Fruit fly (Drosophila melanogaster): Measurements from ENCODE around the gene Tb.

DNA sequence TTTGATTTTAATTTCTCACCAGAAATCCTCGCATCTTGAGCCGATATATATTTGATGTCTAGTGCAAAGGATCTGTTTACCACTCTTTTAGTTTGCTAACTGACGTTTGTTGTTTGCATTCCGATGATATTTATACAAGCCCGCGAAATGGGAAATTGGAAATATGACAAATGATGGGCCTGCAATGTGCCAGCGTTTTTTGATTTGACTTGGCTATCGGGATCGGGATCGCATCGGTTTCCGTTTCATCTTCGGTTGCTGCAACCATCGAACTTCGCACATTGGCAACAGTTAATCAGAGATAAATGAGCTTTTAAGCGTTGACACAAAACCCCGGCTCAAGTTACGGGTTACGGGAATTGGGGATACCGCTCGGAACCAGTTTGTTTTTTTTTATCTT is 37.2 kb downstream of the Tb start, which contains the start of gene TwdlQ:
- TF ChIP-seq dmrt93B (GFP tag; optimal IDR thresholded peaks at IDR 0.05) (no peak), N (GFP tag; optimal IDR thresholded peaks at IDR 0.05) (no peak), Myc (optimal IDR thresholded peaks at IDR 0.05) (no peak), br (GFP tag; optimal IDR thresholded peaks at IDR 0.05) (no peak), pan (optimal IDR thresholded peaks at IDR 0.05) (no peak), psq (GFP tag; optimal IDR thresholded peaks at IDR 0.05) (no peak), woc (GFP tag; optimal IDR thresholded peaks at IDR 0.05) (no peak), CrebA (GFP tag; optimal IDR thresholded peaks at IDR 0.05; ENCODE audit: borderline replicate concordance) (no peak), Rel (GFP tag; optimal IDR thresholded peaks at IDR 0.05) (no peak), Rel (tag; optimal IDR thresholded peaks at IDR 0.05) (no peak), OdsH (GFP tag; optimal IDR thresholded peaks at IDR 0.05) (no peak), HLH106 (tag; optimal IDR thresholded peaks at IDR 0.05) (no peak), lola (GFP tag; optimal IDR thresholded peaks at IDR 0.05) (no peak), h (GFP tag; optimal IDR thresholded peaks at IDR 0.05) (no peak), Abd-B (GFP tag; optimal IDR thresholded peaks at IDR 0.05) (no peak)
